Worm (Caenorhabditis elegans) whole organism, young adult: ENCODE results near the gene W07G4.1.

ENCODE experiments used
- B0019.2 ChIP-seq: fragments of 200-800 bp; sonication (Bioruptor generic); conservative IDR thresholded peaks from 2 replicates; pipeline ENCODE4 v1.3.6; 2022; ENCODE audit warnings: missing genetic modification reagents, missing genetic modification characterization, missing compliant biosample characterization
- B0336.3 ChIP-seq: fragments of 200-800 bp; sonication (Bioruptor generic); IDR thresholded peaks from 2 replicates; pipeline ENCODE4 v1.3.6; 2022; ENCODE audit warnings: missing genetic modification characterization, missing compliant biosample characterization
- D2030.7 ChIP-seq: fragments of 200-800 bp; sonication (Bioruptor generic); IDR thresholded peaks from 2 replicates; pipeline ENCODE4 v1.3.6; 2022; ENCODE audit warnings: missing genetic modification reagents, missing genetic modification characterization, missing compliant biosample characterization
- F37B4.10 ChIP-seq: fragments of 200-800 bp; sonication (Bioruptor generic); IDR thresholded peaks from 2 replicates; pipeline ENCODE4 v1.3.6; 2022; ENCODE audit warnings: missing genetic modification characterization, missing compliant biosample characterization
- K11D2.4 ChIP-seq: fragments of 200-800 bp; sonication (Bioruptor generic); IDR thresholded peaks from 2 replicates; pipeline ENCODE4 v1.3.6; 2022; ENCODE audit warnings: missing genetic modification reagents, missing genetic modification characterization, missing compliant biosample characterization
- K12H6.12 ChIP-seq: fragments of 200-800 bp; sonication (Bioruptor generic); optimal IDR thresholded peaks from 2 replicates; lab custom pipeline; 2018; ENCODE audit warnings: mild to moderate bottlenecking, missing genetic modification characterization, missing compliant biosample characterization
- T26A5.8 ChIP-seq: sonication (generic microtip); optimal IDR thresholded peaks from 2 replicates; lab custom pipeline; 2016; ENCODE audit warnings: missing genetic modification characterization, missing compliant biosample characterization
- Y56A3A.18 ChIP-seq: fragments of 200-800 bp; sonication (Bioruptor generic); IDR thresholded peaks from 2 replicates; pipeline ENCODE4 v1.3.6; 2022; ENCODE audit warnings: missing genetic modification reagents, missing genetic modification characterization, missing compliant biosample characterization
- attf-5 ChIP-seq: fragments of 200-800 bp; sonication (Bioruptor generic); optimal IDR thresholded peaks from 2 replicates; lab custom pipeline; 2018; ENCODE audit warnings: mild to moderate bottlenecking, missing genetic modification characterization, missing compliant biosample characterization
- cebp-1 ChIP-seq, 2 experiments: fragments of 200-800 bp in 1 of 2; sonication (Bioruptor generic) in 1 of 2; sonication (generic microtip) in 1 of 2; IDR thresholded peaks in 1 of 2; optimal IDR thresholded peaks in 1 of 2; 2 replicates each; pipeline versions ENCODE4 v1.3.6 to Lab custom; 2017 to 2022; ENCODE audit warnings: missing compliant biosample characterization in 2 of 2, missing genetic modification characterization in 2 of 2, mild to moderate bottlenecking in 1 of 2, missing genetic modification reagents in 1 of 2, moderate library complexity in 1 of 2
- cebp-2 ChIP-seq: fragments of 200-800 bp; sonication (Bioruptor generic); IDR thresholded peaks from 2 replicates; pipeline ENCODE4 v1.3.6; 2022; ENCODE audit warnings: missing genetic modification characterization, missing compliant biosample characterization
- ceh-58 ChIP-seq: fragments of 200-800 bp; sonication (Bioruptor generic); IDR thresholded peaks from 2 replicates; pipeline ENCODE4 v1.3.6; 2022; ENCODE audit warnings: missing genetic modification characterization, missing compliant biosample characterization
- ekl-4 ChIP-seq: fragments of 200-800 bp; sonication (Bioruptor generic); IDR thresholded peaks from 2 replicates; pipeline ENCODE4 v1.3.6; 2022; ENCODE audit warnings: missing genetic modification reagents, missing genetic modification characterization, missing compliant biosample characterization
- him-1 ChIP-seq: sonication (generic microtip); optimal IDR thresholded peaks from 2 replicates; lab custom pipeline; 2016; ENCODE audit warnings: missing genotype, missing genetic modification reagents, missing genetic modification characterization, missing compliant biosample characterization
- lag-1 ChIP-seq: fragments of 200-800 bp; sonication (Bioruptor generic); IDR thresholded peaks from 2 replicates; pipeline ENCODE4 v1.3.6; 2022; ENCODE audit warnings: missing genetic modification reagents, missing genetic modification characterization, missing compliant biosample characterization
- let-607 ChIP-seq, 2 experiments: fragments of 200-800 bp in 1 of 2; sonication (Bioruptor generic) in 1 of 2; sonication (generic microtip) in 1 of 2; optimal IDR thresholded peaks; 2 replicates each; lab custom pipeline; 2016 to 2018; ENCODE audit warnings: mild to moderate bottlenecking in 2 of 2, missing compliant biosample characterization in 2 of 2, missing genetic modification characterization in 2 of 2, moderate library complexity in 2 of 2, missing genotype in 1 of 2
- lin-35 ChIP-seq, 3 experiments: fragments of 150-350 bp in 2 of 3; sonication (generic microtip) in 1 of 3; optimal IDR thresholded peaks; 2 replicates each; lab custom pipeline; 2014 to 2018; ENCODE audit warnings: missing biosample characterization in 3 of 3, missing genetic modification characterization in 3 of 3, missing genetic modification reagents in 3 of 3
- lsy-27 ChIP-seq: sonication (generic microtip); optimal IDR thresholded peaks from 2 replicates; lab custom pipeline; 2017; ENCODE audit warnings: missing genetic modification characterization, mild to moderate bottlenecking, missing compliant biosample characterization, antibody characterized with exemption, missing genotype, borderline replicate concordance; ENCODE audit not compliant: insufficient read depth
- mxl-1 ChIP-seq: sonication (generic microtip); optimal IDR thresholded peaks from 2 replicates; lab custom pipeline; 2016; ENCODE audit warnings: missing genetic modification characterization, missing compliant biosample characterization
- nfya-2 ChIP-seq: fragments of 200-800 bp; sonication (Bioruptor generic); IDR thresholded peaks from 2 replicates; pipeline ENCODE4 v1.3.6; 2022; ENCODE audit warnings: missing genetic modification reagents, missing genetic modification characterization, missing compliant biosample characterization
- nfyb-1 ChIP-seq: fragments of 200-800 bp; sonication (Bioruptor generic); IDR thresholded peaks from 2 replicates; pipeline ENCODE4 v1.3.6; 2022; ENCODE audit warnings: missing genetic modification reagents, missing genetic modification characterization, missing compliant biosample characterization
- nhr-90 ChIP-seq: sonication (generic microtip); optimal IDR thresholded peaks from 2 replicates; lab custom pipeline; 2016; ENCODE audit warnings: missing genotype, mild to moderate bottlenecking, missing genetic modification characterization, missing compliant biosample characterization
- snpc-4 ChIP-seq, 5 experiments: fragments of 150-350 bp in 1 of 5; sonication (generic microtip) in 4 of 5; optimal IDR thresholded peaks; 2 replicates each; lab custom pipeline; 2014 to 2018; ENCODE audit warnings: missing genetic modification characterization in 5 of 5, missing biosample characterization in 3 of 5, antibody characterized with exemption in 2 of 5, mild to moderate bottlenecking in 2 of 5, missing compliant biosample characterization in 2 of 5, missing genotype in 2 of 5, moderate library complexity in 2 of 5, missing genetic modification reagents in 1 of 5
- somi-1 ChIP-seq: fragments of 200-800 bp; sonication (Bioruptor generic); optimal IDR thresholded peaks from 2 replicates; lab custom pipeline; 2018; ENCODE audit warnings: mild to moderate bottlenecking, missing genetic modification characterization, missing compliant biosample characterization
- tbx-9 ChIP-seq: sonication (generic microtip); optimal IDR thresholded peaks from 2 replicates; lab custom pipeline; 2016; ENCODE audit warnings: borderline replicate concordance, missing genetic modification characterization, inconsistent platforms, missing compliant biosample characterization
- xnd-1 ChIP-seq: sonication (generic microtip); optimal IDR thresholded peaks from 2 replicates; lab custom pipeline; 2016; ENCODE audit warnings: missing genotype, missing genetic modification reagents, missing genetic modification characterization, missing compliant biosample characterization
- ztf-26 ChIP-seq: sonication (generic microtip); optimal IDR thresholded peaks from 2 replicates; lab custom pipeline; 2017; ENCODE audit warnings: missing genetic modification characterization, missing compliant biosample characterization

Gene W07G4.1

ce11 chrV:13082442-13083126 is 49.3 kb downstream of the W07G4.1 start, which contains the start of gene C34B4.2 (continued):
- TF ChIP-seq xnd-1 (tag; lab: Kevin White, UChicago) (no peak), lag-1 (no peak), K12H6.12 (tag; lab: Kevin White, UChicago) (peak; percentile 55), K11D2.4 (GFP tag; lab: Robert Waterston, UW) (no peak), nfyb-1 (GFP tag; lab: Robert Waterston, UW) (peak; percentile 56; the same call in 1 of the 2 replicates), lin-35 (GFP tag; optimal IDR thresholded peaks at IDR 0.05; lab: Kevin White, UChicago) (peak in 1 of 3 experiments; percentile 23), somi-1 (peak; percentile 44), him-1 (tag; lab: Kevin White, UChicago) (no peak), D2030.7 (GFP tag; lab: Robert Waterston, UW) (no peak), Y56A3A.18 (GFP tag; lab: Robert Waterston, UW) (no peak), let-607 (tag; optimal IDR thresholded peaks at IDR 0.05; lab: Kevin White, UChicago) (peak in 1 of 2 experiments; percentile 48), ztf-26 (tag; lab: Kevin White, UChicago) (no peak), attf-5 (GFP tag; lab: Kevin White, UChicago) (peak; percentile 40), ekl-4 (GFP tag; lab: Robert Waterston, UW) (0 out of 2 replicates have a peak, but pooled peaks have one; percentile 30), tbx-9 (tag; lab: Kevin White, UChicago) (no peak), B0019.2 (GFP tag; lab: Robert Waterston, UW) (no peak), cebp-2 (no peak), lsy-27 (tag; lab: Kevin White, UChicago) (no peak), nfya-2 (GFP tag; lab: Robert Waterston, UW) (no peak), F37B4.10 (no peak), T26A5.8 (tag; lab: Kevin White, UChicago) (no peak), nhr-90 (tag; lab: Kevin White, UChicago) (no peak), cebp-1 (GFP tag; IDR thresholded peaks at IDR 0.05; lab: Robert Waterston, UW) (no peak), cebp-1 (tag; optimal IDR thresholded peaks at IDR 0.05; lab: Kevin White, UChicago) (peak; percentile 67), snpc-4 (GFP tag; optimal IDR thresholded peaks at IDR 0.05; lab: Kevin White, UChicago) (no peak), snpc-4 (tag; optimal IDR thresholded peaks at IDR 0.05; lab: Kevin White, UChicago) (peak in 1 of 4 experiments; percentile 13), ceh-58 (no peak), mxl-1 (tag; lab: Kevin White, UChicago) (no peak), B0336.3 (GFP tag; lab: Robert Waterston, UW) (peak; percentile 71; the same call in 1 of the 2 replicates)
